Worm (Caenorhabditis elegans): ENCODE results near the gene ZC196.8.
A peak's percentile ranks its signal among the peaks of the same experiment; 100 is the strongest.

Gene ZC196.8

ce11 chrV:8767493-8767892, 45.4 kb upstream of the ZC196.8 start (continued):
- no peak for TF ChIP-seq F49E8.2 (tag; optimal IDR thresholded peaks at IDR 0.05; ENCODE audit: borderline replicate concordance)
- TF ChIP-seq zip-2 (tag; optimal IDR thresholded peaks at IDR 0.05): no peak
- no peak for TF ChIP-seq ceh-28 (tag; optimal IDR thresholded peaks at IDR 0.05)
- no peak for TF ChIP-seq Y105C5A.15 (GFP tag; IDR thresholded peaks at IDR 0.05)
- TF ChIP-seq hlh-30 (tag; optimal IDR thresholded peaks at IDR 0.05; ENCODE audit: insufficient read depth): no peak
- TF ChIP-seq spr-1 (tag; optimal IDR thresholded peaks at IDR 0.05): no peak
- no peak for TF ChIP-seq F37D6.2 (tag; optimal IDR thresholded peaks at IDR 0.05)
- no peak for TF ChIP-seq dmd-9 (GFP tag; IDR thresholded peaks at IDR 0.05)
- peak; percentile 51 for TF ChIP-seq nhr-77 (tag; optimal IDR thresholded peaks at IDR 0.05)
- TF ChIP-seq dmd-6 (GFP tag; IDR thresholded peaks at IDR 0.05): peak; percentile 18; the same call in 1 of the 2 replicates
- no peak for TF ChIP-seq mdl-1 (tag; optimal IDR thresholded peaks at IDR 0.05)
- TF ChIP-seq lin-39 (tag; optimal IDR thresholded peaks at IDR 0.05): no peak
- no peak for TF ChIP-seq hif-1 (tag; optimal IDR thresholded peaks at IDR 0.05)
- TF ChIP-seq snpc-1.2 (GFP tag; IDR thresholded peaks at IDR 0.05): no peak
- no peak for TF ChIP-seq gei-8 (GFP tag; optimal IDR thresholded peaks at IDR 0.05)
- no peak for TF ChIP-seq ceh-44 (GFP tag; IDR thresholded peaks at IDR 0.05)
- no peak for TF ChIP-seq F10B5.3 (tag; optimal IDR thresholded peaks at IDR 0.05)
- no peak for TF ChIP-seq daf-16 (GFP tag; optimal IDR thresholded peaks at IDR 0.05)
- TF ChIP-seq daf-16 (tag; optimal IDR thresholded peaks at IDR 0.05): peak; percentile 92
- peak; percentile 18; the same call in 1 of the 2 replicates for TF ChIP-seq tra-1 (GFP tag; IDR thresholded peaks at IDR 0.05)
- no peak for TF ChIP-seq Y75B8A.6 (GFP tag; IDR thresholded peaks at IDR 0.05)

ce11 chrV:8767041-8767440, 45.0 kb upstream of the ZC196.8 start:
- TF ChIP-seq nhr-42 (GFP tag; IDR thresholded peaks at IDR 0.05) (no peak), unc-62 (GFP tag; optimal IDR thresholded peaks at IDR 0.05 in 1 of 2) (peak in 1 of 2 experiments; percentile 15), unc-62 (tag; optimal IDR thresholded peaks at IDR 0.05) (no peak), nhr-6 (tag; optimal IDR thresholded peaks at IDR 0.05) (no peak), zfp-3 (GFP tag; conservative IDR thresholded peaks at IDR 0.05) (no peak), T26A8.4 (GFP tag; IDR thresholded peaks at IDR 0.05) (no peak), dmd-8 (GFP tag; IDR thresholded peaks at IDR 0.05) (no peak), pha-4 (GFP tag; IDR thresholded peaks at IDR 0.05) (no peak), pha-4 (tag; optimal IDR thresholded peaks at IDR 0.05) (no peak), unc-130 (GFP tag; optimal IDR thresholded peaks at IDR 0.05) (no peak), aly-2 (tag; optimal IDR thresholded peaks at IDR 0.05) (no peak), mes-2 (tag; optimal IDR thresholded peaks at IDR 0.05; ENCODE audit: poor library complexity, severe bottlenecking) (no peak), egl-43 (GFP tag; IDR thresholded peaks at IDR 0.05) (no peak), ztf-7 (tag; optimal IDR thresholded peaks at IDR 0.05) (no peak), Y105C5A.15 (GFP tag; IDR thresholded peaks at IDR 0.05) (no peak), aha-1 (tag) (peak; percentile 90)

- TF ChIP-seq hif-1 (tag; optimal IDR thresholded peaks at IDR 0.05) (no peak), ceh-32 (tag; optimal IDR thresholded peaks at IDR 0.05; ENCODE audit: poor library complexity) (no peak), F37D6.2 (tag; optimal IDR thresholded peaks at IDR 0.05) (no peak), ctbp-1 (GFP tag; IDR thresholded peaks at IDR 0.05) (no peak), lsy-2 (tag; optimal IDR thresholded peaks at IDR 0.05) (no peak), spr-1 (tag; optimal IDR thresholded peaks at IDR 0.05) (no peak), pha-4 (GFP tag; IDR thresholded peaks at IDR 0.05) (no peak), pha-4 (tag; optimal IDR thresholded peaks at IDR 0.05) (no peak), lin-29 (GFP tag; IDR thresholded peaks at IDR 0.05) (no peak), ceh-44 (GFP tag; IDR thresholded peaks at IDR 0.05) (no peak), dmd-9 (GFP tag; IDR thresholded peaks at IDR 0.05) (no peak), nhr-111 (GFP tag; optimal IDR thresholded peaks at IDR 0.05) (no peak), dpl-1 (GFP tag; optimal IDR thresholded peaks at IDR 0.05) (no peak), sdz-12 (GFP tag; optimal IDR thresholded peaks at IDR 0.05) (no peak), mes-2 (tag; optimal IDR thresholded peaks at IDR 0.05; ENCODE audit: poor library complexity, severe bottlenecking) (no peak), hmg-1.1 (GFP tag; IDR thresholded peaks at IDR 0.05) (no peak), lin-38 (GFP tag; IDR thresholded peaks at IDR 0.05) (no peak), mxl-3 (GFP tag; optimal IDR thresholded peaks at IDR 0.05) (no peak), daf-8 (GFP tag; IDR thresholded peaks at IDR 0.05) (no peak)
Observed at ce11 chrV:8765938-8766337, 43.9 kb upstream of the ZC196.8 start, which contains the start of gene B0507.9. Gene B0507.9 (minus strand): TSS chrV:8766038.

All from whole organism, L4 larva.